Worm (Caenorhabditis elegans): ENCODE results near the gene F22E5.20.
"Not testable (repeated sequence)": the region's sequence is repeated elsewhere in the genome, so short reads cannot be mapped to it uniquely, and the experiment has no call there.

F22E5.20 gene

DNA sequence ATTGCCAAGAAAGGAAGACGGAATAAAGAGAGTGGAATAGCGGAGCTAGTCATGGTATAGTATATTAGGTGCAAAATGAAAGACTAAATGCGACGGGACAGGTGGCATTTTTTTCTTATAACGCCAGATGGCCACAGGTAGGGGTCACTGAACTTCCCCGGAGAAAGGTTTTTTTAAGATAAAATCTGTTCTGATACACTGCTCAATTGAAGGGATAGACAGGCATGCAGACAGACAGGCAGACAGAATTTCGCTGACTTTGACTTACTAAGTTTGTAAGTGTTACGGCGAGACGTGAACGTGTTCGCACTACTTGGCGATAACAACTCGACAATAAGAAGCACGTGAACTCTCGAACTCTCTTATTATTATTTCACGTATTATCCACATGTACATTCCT is at the start of gene F22E5.20, which contains the start of gene F22E5.1:
Gene F22E5.20 (minus strand): TSS at position 101 of the 400 bp plus-strand sequence.
Gene F22E5.1 (plus strand): TSS at position 242 of the 400 bp plus-strand sequence.
- TF ChIP-seq aptf-2 (GFP tag; conservative IDR thresholded peaks at IDR 0.05); mcd-1 (GFP tag; IDR thresholded peaks at IDR 0.05); xnd-1 (tag; optimal IDR thresholded peaks at IDR 0.05): not testable (repeated sequence)

DNA sequence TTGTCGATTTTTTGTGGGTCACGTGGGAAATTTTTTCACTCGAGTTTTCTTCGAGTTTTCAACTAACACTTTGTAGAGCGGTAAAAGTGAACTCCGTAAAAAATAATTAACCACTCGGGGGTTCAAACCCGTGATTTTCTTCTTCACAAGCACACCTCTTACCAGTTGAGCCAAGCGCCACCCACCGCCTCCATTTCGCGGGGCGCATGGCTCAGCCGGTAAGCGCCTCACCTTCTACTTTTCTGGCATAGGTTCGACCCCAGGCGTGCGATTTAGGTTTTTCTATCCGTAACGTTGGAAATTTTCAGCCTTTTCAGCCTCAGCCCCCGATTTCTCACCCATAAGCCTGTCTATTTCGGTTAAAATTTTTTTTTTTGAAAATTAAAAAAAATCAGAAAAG is 48.6 kb upstream of the F22E5.20 start:
- no peak for TF ChIP-seq lsl-1 (GFP tag; optimal IDR thresholded peaks at IDR 0.05)
- no peak for TF ChIP-seq B0336.3 (GFP tag; IDR thresholded peaks at IDR 0.05)
- no peak for TF ChIP-seq hlh-12 (tag; optimal IDR thresholded peaks at IDR 0.05)
- no peak for TF ChIP-seq madf-10 (tag; optimal IDR thresholded peaks at IDR 0.05)
- no peak for TF ChIP-seq lin-54 (GFP tag; optimal IDR thresholded peaks at IDR 0.05)
- TF ChIP-seq let-526 (GFP tag; IDR thresholded peaks at IDR 0.05): no peak
- no peak for TF ChIP-seq Y53G8AR.9 (GFP tag; conservative IDR thresholded peaks at IDR 0.05)
- TF ChIP-seq tbp1 (GFP tag; optimal IDR thresholded peaks at IDR 0.05): peak; percentile 63
- TF ChIP-seq zfh-2 (GFP tag; conservative IDR thresholded peaks at IDR 0.05): peak; percentile 52
- TF ChIP-seq rpc-1 (optimal IDR thresholded peaks at IDR 0.05): no peak
- TF ChIP-seq rpc-1 (tag; optimal IDR thresholded peaks at IDR 0.05): peak; percentile 32

DNA sequence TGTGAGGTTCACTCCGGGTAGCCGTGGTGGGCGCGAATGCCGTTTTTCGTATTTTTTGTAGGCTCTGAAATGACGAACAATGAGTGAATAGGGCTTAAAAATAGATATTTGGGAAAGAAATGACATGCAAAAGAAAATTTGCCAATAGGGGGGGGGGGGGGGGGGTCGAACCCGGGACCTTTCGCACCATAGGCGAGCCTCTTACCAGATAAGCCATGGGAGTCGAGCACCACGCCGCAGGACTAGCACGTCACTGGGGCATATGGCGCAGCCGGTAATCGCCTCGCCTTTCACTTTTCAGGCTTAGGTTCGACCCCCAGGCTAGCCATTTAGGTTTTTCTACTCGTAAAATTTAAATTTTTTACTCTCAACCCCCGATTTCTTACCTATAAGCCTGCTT is 45.8 kb upstream of the F22E5.20 start:
- no peak for TF ChIP-seq ekl-4 (GFP tag; IDR thresholded peaks at IDR 0.05)
- TF ChIP-seq egrh-3 (GFP tag; IDR thresholded peaks at IDR 0.05): peak; percentile 74; the same call in 1 of the 2 replicates
- no peak for TF ChIP-seq ceh-40 (GFP tag; IDR thresholded peaks at IDR 0.05)
- TF ChIP-seq F10E7.11 (tag; optimal IDR thresholded peaks at IDR 0.05): no peak
- no peak for TF ChIP-seq nhr-90 (tag; optimal IDR thresholded peaks at IDR 0.05)
- no peak for TF ChIP-seq zim-3 (tag; optimal IDR thresholded peaks at IDR 0.05)
- 0 out of 2 replicates have a peak, but pooled peaks have one; percentile 10 for TF ChIP-seq mcd-1 (GFP tag; IDR thresholded peaks at IDR 0.05)
- peak; percentile 81 for TF ChIP-seq zfh-2 (GFP tag; conservative IDR thresholded peaks at IDR 0.05)

DNA sequence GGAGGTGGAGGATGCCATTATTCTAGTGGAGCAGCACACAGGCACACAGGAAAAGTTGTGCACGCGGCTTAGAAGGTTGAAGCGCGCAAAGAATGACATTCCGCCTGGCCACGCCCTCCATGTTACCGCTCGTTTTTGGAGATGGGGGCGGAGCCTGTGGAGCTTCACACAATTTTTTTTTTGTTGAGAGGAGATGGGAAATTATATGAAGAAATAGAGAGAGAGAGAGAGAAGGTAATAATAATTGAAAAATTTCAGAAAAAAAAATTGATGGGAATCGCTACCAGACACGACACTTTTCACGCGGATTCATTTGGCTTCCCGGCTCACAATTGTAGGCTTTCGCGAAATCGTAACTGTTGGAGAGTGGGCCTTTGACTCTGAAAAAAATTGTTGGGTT is 43.9 kb upstream of the F22E5.20 start, which contains the start of gene T05A8.3:
Gene T05A8.3 (minus strand): TSS at position 101 of the 400 bp plus-strand sequence.
- TF ChIP-seq akir-1 (GFP tag; optimal IDR thresholded peaks at IDR 0.05) (no peak), zfh-2 (GFP tag; conservative IDR thresholded peaks at IDR 0.05) (0 out of 2 replicates have a peak, but pooled peaks have one; percentile 26)

DNA sequence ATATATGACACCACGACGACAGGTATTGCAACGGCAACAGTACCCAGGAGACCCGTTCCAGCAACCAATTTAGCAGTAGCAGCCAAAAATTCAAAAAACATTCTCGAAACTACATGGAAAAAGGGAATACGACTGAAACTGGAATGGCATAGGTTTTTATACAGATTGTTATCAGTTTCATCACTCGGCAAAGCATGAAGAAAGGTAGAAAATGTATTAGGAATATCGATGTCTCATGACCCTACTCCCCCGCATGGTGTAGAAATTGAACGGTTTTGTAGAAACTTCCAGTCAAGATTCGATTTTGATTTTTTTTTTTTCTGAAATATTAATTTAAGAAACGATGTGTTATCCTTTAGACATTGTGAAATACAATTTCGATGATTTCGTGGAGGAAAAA is 37.5 kb upstream of the F22E5.20 start, which contains the start of gene T05A8.2:
Gene T05A8.2 (minus strand): TSS at position 101 of the 400 bp plus-strand sequence.
- TF ChIP-seq mcd-1 (GFP tag; IDR thresholded peaks at IDR 0.05) (no peak), hmg-1.2 (GFP tag; IDR thresholded peaks at IDR 0.05) (no peak), nfya-1 (tag; optimal IDR thresholded peaks at IDR 0.05; ENCODE audit: borderline replicate concordance, insufficient read depth) (no peak), Y67H2A.10 (GFP tag; conservative IDR thresholded peaks at IDR 0.05) (no peak), madf-3 (GFP tag; IDR thresholded peaks at IDR 0.05) (no peak), ztf-26 (tag; optimal IDR thresholded peaks at IDR 0.05) (no peak), let-526 (GFP tag; IDR thresholded peaks at IDR 0.05) (no peak), Y53F4B.3 (GFP tag; IDR thresholded peaks at IDR 0.05) (no peak), ztf-6 (GFP tag; IDR thresholded peaks at IDR 0.05) (no peak), snpc-1.3 (tag; optimal IDR thresholded peaks at IDR 0.05; ENCODE audit: insufficient read depth) (no peak), dox-1 (GFP tag; IDR thresholded peaks at IDR 0.05) (no peak), K12H6.12 (tag; optimal IDR thresholded peaks at IDR 0.05) (no peak), F55B11.4 (tag; optimal IDR thresholded peaks at IDR 0.05; ENCODE audit: borderline replicate concordance, insufficient read depth) (no peak), ceh-79 (tag; optimal IDR thresholded peaks at IDR 0.05) (no peak), unc-130 (GFP tag; optimal IDR thresholded peaks at IDR 0.05) (no peak), aptf-2 (GFP tag; conservative IDR thresholded peaks at IDR 0.05) (no peak), attf-5 (GFP tag; optimal IDR thresholded peaks at IDR 0.05) (no peak), nfya-2 (GFP tag; IDR thresholded peaks at IDR 0.05) (no peak), atf-7 (tag; optimal IDR thresholded peaks at IDR 0.05) (no peak)

All from whole organism, young adult.